Fruit fly (Drosophila melanogaster) whole organism, embryonic: ENCODE data around the gene FeCH.
A peak's percentile ranks its signal among the peaks of the same experiment; 100 is the strongest.

Experiments
- CG10267 ChIP-seq: fragments of 200-800 bp; sonication (Bioruptor generic); optimal IDR thresholded peaks from 2 replicates; lab custom pipeline; 2018; ENCODE audit warnings: missing biosample characterization, mild to moderate bottlenecking, missing genetic modification characterization, moderate library complexity
- CG12219 ChIP-seq: fragments of 200-800 bp; sonication (Bioruptor generic); optimal IDR thresholded peaks from 3 replicates; lab custom pipeline; 2018; ENCODE audit warnings: missing biosample characterization, mild to moderate bottlenecking, missing genetic modification characterization
- CG15073 ChIP-seq: fragments of 200-800 bp; sonication (Bioruptor generic); optimal IDR thresholded peaks from 2 replicates; lab custom pipeline; 2016; ENCODE audit warnings: missing biosample characterization, missing genetic modification characterization
- CG1647 ChIP-seq: fragments of 200-800 bp; sonication (Bioruptor generic); optimal IDR thresholded peaks from 3 replicates; lab custom pipeline; 2016; ENCODE audit warnings: missing biosample characterization, missing genetic modification characterization
- CG17385 ChIP-seq: fragments of 200-800 bp; sonication (Bioruptor generic); optimal IDR thresholded peaks from 3 replicates; lab custom pipeline; 2018; ENCODE audit warnings: missing biosample characterization, mild to moderate bottlenecking, missing genetic modification characterization
- CG2875 ChIP-seq: fragments of 200-800 bp; sonication (Bioruptor generic); optimal IDR thresholded peaks from 2 replicates; lab custom pipeline; 2017; ENCODE audit warnings: missing biosample characterization, mild to moderate bottlenecking, missing genetic modification characterization, missing genetic modification reagents
- CG30020 ChIP-seq: fragments of 200-800 bp; optimal IDR thresholded peaks from 2 replicates; lab custom pipeline; 2019; ENCODE audit warnings: missing biosample characterization, mild to moderate bottlenecking, missing genetic modification characterization, moderate library complexity
- CG31365 ChIP-seq: fragments of 200-800 bp; sonication (Bioruptor generic); optimal IDR thresholded peaks from 2 replicates; lab custom pipeline; 2018; ENCODE audit warnings: missing biosample characterization, mild to moderate bottlenecking, missing genetic modification characterization
- CG32532 ChIP-seq: fragments of 200-800 bp; sonication (Bioruptor generic); IDR thresholded peaks from 2 replicates; pipeline ENCODE4 v1.3.6; 2022; ENCODE audit warnings: missing biosample characterization, missing genetic modification characterization
- CG34376 ChIP-seq: fragments of 200-800 bp; sonication (Bioruptor generic); optimal IDR thresholded peaks from 2 replicates; lab custom pipeline; 2018; ENCODE audit warnings: missing biosample characterization, mild to moderate bottlenecking, missing genetic modification characterization
- CG34422 ChIP-seq: fragments of 200-800 bp; sonication (Bioruptor generic); IDR thresholded peaks from 3 replicates; pipeline ENCODE4 v1.3.6; 2022; ENCODE audit warnings: missing biosample characterization, missing genetic modification characterization
- CG42726 ChIP-seq: fragments of 200-800 bp; sonication (Bioruptor generic); IDR thresholded peaks from 2 replicates; pipeline ENCODE4 v1.3.6; 2022; ENCODE audit warnings: missing biosample characterization, missing genetic modification characterization; ENCODE audit not compliant: partially characterized antibody
- CG4707 ChIP-seq: fragments of 200-800 bp; sonication (Bioruptor generic); optimal IDR thresholded peaks from 2 replicates; lab custom pipeline; 2018; ENCODE audit warnings: missing biosample characterization, mild to moderate bottlenecking, missing genetic modification characterization, moderate library complexity
- CG6272 ChIP-seq: fragments of 200-800 bp; sonication (Bioruptor generic); IDR thresholded peaks from 2 replicates; pipeline ENCODE4 v1.3.6; 2022; ENCODE audit warnings: missing biosample characterization, missing genetic modification characterization
- CG6689 ChIP-seq: fragments of 200-800 bp; sonication (Bioruptor generic); IDR thresholded peaks from 2 replicates; pipeline ENCODE4 v1.3.6; 2022; ENCODE audit warnings: missing biosample characterization, missing genetic modification characterization
- CG9437 ChIP-seq: fragments of 200-800 bp; sonication (Bioruptor generic); optimal IDR thresholded peaks from 2 replicates; lab custom pipeline; 2018; ENCODE audit warnings: missing biosample characterization, mild to moderate bottlenecking, missing genetic modification characterization
- Doc3 ChIP-seq: fragments of 200-800 bp; sonication (Bioruptor generic); IDR thresholded peaks from 3 replicates; pipeline ENCODE4 v1.3.6; 2022; ENCODE audit warnings: missing biosample characterization, missing genetic modification characterization; ENCODE audit not compliant: partially characterized antibody
- Myb ChIP-seq: fragments of 200-800 bp; sonication (Bioruptor generic); optimal IDR thresholded peaks from 2 replicates; lab custom pipeline; 2016; ENCODE audit warnings: missing biosample characterization, missing genetic modification characterization
- Nf-YC ChIP-seq: fragments of 200-800 bp; optimal IDR thresholded peaks from 3 replicates; lab custom pipeline; 2019; ENCODE audit warnings: missing biosample characterization, mild to moderate bottlenecking, missing genetic modification characterization, moderate library complexity
- Pdp1 ChIP-seq, 2 experiments: fragments of 200-800 bp; sonication (Bioruptor generic); optimal IDR thresholded peaks; 3 replicates each; lab custom pipeline; 2016; ENCODE audit warnings: missing biosample characterization in 2 of 2, missing genetic modification characterization in 2 of 2, mild to moderate bottlenecking in 1 of 2, moderate library complexity in 1 of 2
- Sin3A ChIP-seq: fragments of >200 bp; optimal IDR thresholded peaks from 2 replicates; lab custom pipeline; 2018
- Taf1 ChIP-seq: fragments of 200-800 bp; sonication (Bioruptor generic); IDR thresholded peaks from 2 replicates; pipeline ENCODE4 v1.3.6; 2022; ENCODE audit warnings: missing biosample characterization, missing genetic modification characterization
- bab2 ChIP-seq: fragments of 200-800 bp; sonication (Bioruptor generic); optimal IDR thresholded peaks from 2 replicates; lab custom pipeline; 2016; ENCODE audit warnings: missing biosample characterization, missing genetic modification characterization
- bbx ChIP-seq: fragments of 200-800 bp; sonication (Bioruptor generic); IDR thresholded peaks from 2 replicates; pipeline ENCODE4 v1.3.6; 2022; ENCODE audit warnings: missing biosample characterization, missing genetic modification characterization; ENCODE audit not compliant: partially characterized antibody
- dmrt99B ChIP-seq: fragments of 200-800 bp; sonication (Bioruptor generic); optimal IDR thresholded peaks from 2 replicates; lab custom pipeline; 2018; ENCODE audit warnings: missing biosample characterization, mild to moderate bottlenecking, missing genetic modification characterization, moderate library complexity
- esg ChIP-seq: fragments of 200-800 bp; sonication (Bioruptor generic); conservative IDR thresholded peaks from 2 replicates; pipeline ENCODE4 v1.3.6; 2022; ENCODE audit warnings: missing biosample characterization, missing genetic modification characterization
- ftz-f1 ChIP-seq: fragments of 200-800 bp; sonication (Bioruptor generic); optimal IDR thresholded peaks from 2 replicates; lab custom pipeline; 2016; ENCODE audit warnings: missing biosample characterization, missing genetic modification characterization
- gro ChIP-seq: fragments of 200-800 bp; sonication (Bioruptor generic); optimal IDR thresholded peaks from 2 replicates; lab custom pipeline; 2016; ENCODE audit warnings: missing biosample characterization, missing genetic modification characterization
- hbn ChIP-seq: fragments of 200-800 bp; sonication (Bioruptor generic); IDR thresholded peaks from 2 replicates; pipeline ENCODE4 v1.3.6; 2022; ENCODE audit warnings: missing biosample characterization, missing genetic modification characterization; ENCODE audit not compliant: partially characterized antibody
- hkb ChIP-seq, 2 experiments: fragments of 200-800 bp in 1 of 2; fragments of >200 bp in 1 of 2; sonication (Bioruptor generic) in 1 of 2; IDR thresholded peaks in 1 of 2; optimal IDR thresholded peaks in 1 of 2; 2 replicates each; pipeline versions ENCODE4 v1.3.6 to Lab custom; 2017 to 2022; ENCODE audit warnings: missing biosample characterization in 1 of 2, missing genetic modification characterization in 1 of 2
- inv ChIP-seq: fragments of 200-800 bp; sonication (Bioruptor generic); IDR thresholded peaks from 2 replicates; pipeline ENCODE4 v1.3.6; 2022; ENCODE audit warnings: missing biosample characterization, missing genetic modification characterization; ENCODE audit not compliant: partially characterized antibody
- kay ChIP-seq: fragments of 200-800 bp; sonication (Bioruptor generic); optimal IDR thresholded peaks from 2 replicates; lab custom pipeline; 2016; ENCODE audit warnings: missing biosample characterization, missing genetic modification characterization
- lilli ChIP-seq: fragments of 200-800 bp; sonication (Bioruptor generic); optimal IDR thresholded peaks from 3 replicates; lab custom pipeline; 2016; ENCODE audit warnings: missing biosample characterization, missing genetic modification characterization
- lola ChIP-seq, 3 experiments: fragments of >200 bp in 2 of 3; fragments of 200-800 bp in 1 of 3; sonication (Bioruptor generic) in 1 of 3; optimal IDR thresholded peaks; 2 replicates each; lab custom pipeline; 2017 to 2019; ENCODE audit warnings: missing biosample characterization in 3 of 3, missing genetic modification characterization in 3 of 3, mild to moderate bottlenecking in 1 of 3, moderate library complexity in 1 of 3
- mam ChIP-seq: fragments of 200-800 bp; sonication (Bioruptor generic); optimal IDR thresholded peaks from 3 replicates; lab custom pipeline; 2016; ENCODE audit warnings: missing biosample characterization, missing genetic modification characterization
- mirr ChIP-seq: fragments of 200-800 bp; sonication (Bioruptor generic); optimal IDR thresholded peaks from 3 replicates; lab custom pipeline; 2018; ENCODE audit warnings: missing biosample characterization, mild to moderate bottlenecking, missing genetic modification characterization
- mld ChIP-seq: fragments of 200-800 bp; sonication (Bioruptor generic); IDR thresholded peaks from 3 replicates; pipeline ENCODE4 v1.3.6; 2022; ENCODE audit warnings: missing biosample characterization, missing genetic modification characterization; ENCODE audit not compliant: partially characterized antibody
- nerfin-2 ChIP-seq: fragments of 200-800 bp; sonication (Bioruptor generic); IDR thresholded peaks from 2 replicates; pipeline ENCODE4 v1.3.6; 2022; ENCODE audit warnings: missing biosample characterization, missing genetic modification characterization; ENCODE audit not compliant: partially characterized antibody
- odd ChIP-seq: fragments of 200-800 bp; sonication (Bioruptor generic); optimal IDR thresholded peaks from 2 replicates; lab custom pipeline; 2017; ENCODE audit warnings: missing biosample characterization, mild to moderate bottlenecking, missing genetic modification characterization
- pan ChIP-seq, 4 experiments: fragments of >200 bp in 3 of 4; fragments of 200-800 bp in 1 of 4; sonication (Bioruptor generic) in 1 of 4; optimal IDR thresholded peaks in 3 of 4; IDR thresholded peaks in 1 of 4; 2 replicates each; pipeline versions ENCODE4 v1.3.6 to Lab custom; 2017 to 2022; ENCODE audit warnings: missing biosample characterization in 2 of 4, missing genetic modification characterization in 2 of 4, mixed read lengths in 1 of 4
- pfk ChIP-seq: fragments of 200-800 bp; sonication (Bioruptor generic); optimal IDR thresholded peaks from 2 replicates; lab custom pipeline; 2018; ENCODE audit warnings: missing biosample characterization, mild to moderate bottlenecking, missing genetic modification characterization, moderate library complexity
- ranshi ChIP-seq: fragments of 200-800 bp; sonication (Bioruptor generic); IDR thresholded peaks from 2 replicates; pipeline ENCODE4 v1.3.6; 2022; ENCODE audit warnings: missing biosample characterization, missing genetic modification characterization
- slbo ChIP-seq: fragments of 200-800 bp; sonication (Bioruptor generic); IDR thresholded peaks from 2 replicates; pipeline ENCODE4 v1.3.6; 2022; ENCODE audit warnings: missing biosample characterization, missing genetic modification characterization
- slou ChIP-seq: fragments of 200-800 bp; sonication (Bioruptor generic); optimal IDR thresholded peaks from 3 replicates; lab custom pipeline; 2016; ENCODE audit warnings: missing biosample characterization, missing genetic modification characterization
- wek ChIP-seq: fragments of 200-800 bp; sonication (Bioruptor generic); optimal IDR thresholded peaks from 3 replicates; lab custom pipeline; 2018; ENCODE audit warnings: missing biosample characterization, mild to moderate bottlenecking, missing genetic modification characterization, moderate library complexity

Gene FeCH

dm6 chr3R:31776583-31777362 lies 35.3 kb downstream of the FeCH start, which contains the start of the genes CG2126 and faf (continued):
- TF ChIP-seq gro (GFP tag; lab: Kevin White, UChicago), result peak; percentile 48
- TF ChIP-seq CG10267 (tag; lab: Kevin White, UChicago), result peak; percentile 80
- TF ChIP-seq CG1647, result peak; percentile 6
- TF ChIP-seq slbo (GFP tag; lab: Robert Waterston, UW), result peak; percentile 86
- TF ChIP-seq CG6689 (GFP tag; lab: Robert Waterston, UW), result peak; percentile 82
- TF ChIP-seq kay (GFP tag; lab: Kevin White, UChicago), result peak; percentile 75
- TF ChIP-seq ranshi (GFP tag; lab: Robert Waterston, UW), result peak; percentile 73
- TF ChIP-seq esg (GFP tag; lab: Robert Waterston, UW), result peak; percentile 50
- TF ChIP-seq CG15073, result peak; percentile 18
- peak; percentile 22 for TF ChIP-seq CG34376
- peak; percentile 54 to 68 for TF ChIP-seq Pdp1 (GFP tag; optimal IDR thresholded peaks at IDR 0.05; lab: Kevin White, UChicago)
- peak; percentile 47 for TF ChIP-seq mirr (GFP tag; lab: Kevin White, UChicago)
- no peak for TF ChIP-seq pfk (GFP tag; lab: Kevin White, UChicago)
- no peak for TF ChIP-seq pan (optimal IDR thresholded peaks at IDR 0.05; lab: Kevin White, UChicago)
- peak in 1 of 2 experiments; percentile 81 for TF ChIP-seq pan (GFP tag; optimal IDR thresholded peaks at IDR 0.05 in 1 of 2, IDR thresholded peaks at IDR 0.05 in 1 of 2)
- TF ChIP-seq slou (GFP tag; lab: Kevin White, UChicago), result peak; percentile 16
- TF ChIP-seq Taf1 (GFP tag; lab: Robert Waterston, UW), result peak; percentile 57

dm6 chr3R:31771790-31772576 lies 40.1 kb downstream of the FeCH start, which contains the start of the genes betaGlu and sip3:
Gene betaGlu, minus strand, starts transcription at chr3R:31771848.
Gene sip3, plus strand, starts transcription at chr3R:31772219.
- TF ChIP-seq hkb (optimal IDR thresholded peaks at IDR 0.05; lab: Kevin White, UChicago), result no peak
- no peak for TF ChIP-seq hkb (GFP tag; IDR thresholded peaks at IDR 0.05; lab: Robert Waterston, UW)
- peak; percentile 12 for TF ChIP-seq CG9437 (GFP tag; lab: Kevin White, UChicago)
- no peak for TF ChIP-seq CG2875 (GFP tag; lab: Kevin White, UChicago)
- no peak for TF ChIP-seq CG31365 (tag; lab: Kevin White, UChicago)
- no peak for TF ChIP-seq odd (GFP tag; lab: Kevin White, UChicago)
- peak; percentile 72; the same call in 2 of the 3 replicates for TF ChIP-seq mld (GFP tag; lab: Robert Waterston, UW)
- peak in 1 of 3 experiments; percentile 46 for TF ChIP-seq lola (GFP tag; optimal IDR thresholded peaks at IDR 0.05; lab: Kevin White, UChicago)
- peak; percentile 8 for TF ChIP-seq ftz-f1
- peak; percentile 82 for TF ChIP-seq Doc3 (GFP tag; lab: Robert Waterston, UW)
- TF ChIP-seq Sin3A (lab: Kevin White, UChicago), result peak; percentile 27
- TF ChIP-seq wek (GFP tag; lab: Kevin White, UChicago), result no peak
- peak; percentile 15 for TF ChIP-seq mam (GFP tag; lab: Kevin White, UChicago)
- TF ChIP-seq CG6272 (GFP tag; lab: Robert Waterston, UW), result no peak
- peak; percentile 92 for TF ChIP-seq bbx
- no peak for TF ChIP-seq bab2
- TF ChIP-seq hbn (GFP tag; lab: Robert Waterston, UW), result peak; percentile 86
- TF ChIP-seq CG4707 (GFP tag; lab: Kevin White, UChicago), result no peak
- TF ChIP-seq CG17385 (GFP tag; lab: Kevin White, UChicago), result peak; percentile 96
- TF ChIP-seq Nf-YC, result peak; percentile 40
- TF ChIP-seq CG30020 (tag; lab: Kevin White, UChicago), result peak; percentile 47
- TF ChIP-seq lilli (GFP tag; lab: Kevin White, UChicago), result peak; percentile 61
- TF ChIP-seq Myb (GFP tag; lab: Kevin White, UChicago), result peak; percentile 20
- no peak for TF ChIP-seq CG34422 (GFP tag; lab: Robert Waterston, UW)
- TF ChIP-seq nerfin-2 (GFP tag; lab: Robert Waterston, UW), result peak; percentile 91
- no peak for TF ChIP-seq CG32532 (GFP tag; lab: Robert Waterston, UW)
- TF ChIP-seq CG42726 (GFP tag; lab: Robert Waterston, UW), result peak; percentile 89
- no peak for TF ChIP-seq dmrt99B (tag; lab: Kevin White, UChicago)
- TF ChIP-seq CG12219 (GFP tag; lab: Kevin White, UChicago), result no peak
- peak; percentile 94 for TF ChIP-seq inv (GFP tag; lab: Robert Waterston, UW)
